Fruit fly (Drosophila melanogaster): ENCODE data around the gene CG3566.

The CG3566 gene

dm6 chrX:6305317-6305716 is 28.8 kb upstream of the CG3566 start:
- TF ChIP-seq bab1 (GFP tag; optimal IDR thresholded peaks at IDR 0.05), result no peak
- TF ChIP-seq Clk (GFP tag; optimal IDR thresholded peaks at IDR 0.05), result no peak
- TF ChIP-seq CG12768 (GFP tag; optimal IDR thresholded peaks at IDR 0.05), result no peak
- TF ChIP-seq CG33017 (tag; optimal IDR thresholded peaks at IDR 0.05), result no peak

- TF ChIP-seq CG7101 (tag; optimal IDR thresholded peaks at IDR 0.05) (no peak), kay (GFP tag; ENCODE audit: borderline replicate concordance) (no peak), CG11617 (GFP tag; optimal IDR thresholded peaks at IDR 0.05) (no peak), toe (GFP tag; optimal IDR thresholded peaks at IDR 0.05) (no peak), CG33017 (tag; optimal IDR thresholded peaks at IDR 0.05) (no peak), Hr96 (GFP tag; optimal IDR thresholded peaks at IDR 0.05) (no peak), CG1620 (GFP tag; optimal IDR thresholded peaks at IDR 0.05) (no peak), CG5204 (GFP tag; optimal IDR thresholded peaks at IDR 0.05) (no peak), cnc (optimal IDR thresholded peaks at IDR 0.05) (no peak), cic (GFP tag; optimal IDR thresholded peaks at IDR 0.05) (no peak), pad (GFP tag; optimal IDR thresholded peaks at IDR 0.05) (no peak), CG12768 (GFP tag; optimal IDR thresholded peaks at IDR 0.05) (no peak), CG7045 (GFP tag; optimal IDR thresholded peaks at IDR 0.05) (no peak)
Measured at dm6 chrX:6304203-6304602, 27.7 kb upstream of the CG3566 start.

dm6 chrX:6303675-6304074 is 27.2 kb upstream of the CG3566 start, which contains the start of gene CG3823:
Gene CG3823 (plus strand): TSS chrX:6303975.
- TF ChIP-seq CG12768 (GFP tag; optimal IDR thresholded peaks at IDR 0.05) (no peak), tj (GFP tag; optimal IDR thresholded peaks at IDR 0.05) (peak; percentile 65)

- TF ChIP-seq bab1 (GFP tag; optimal IDR thresholded peaks at IDR 0.05) (no peak), CG12768 (GFP tag; optimal IDR thresholded peaks at IDR 0.05) (no peak), tj (GFP tag; optimal IDR thresholded peaks at IDR 0.05) (no peak), cic (GFP tag; optimal IDR thresholded peaks at IDR 0.05) (no peak), CG7045 (GFP tag; optimal IDR thresholded peaks at IDR 0.05) (no peak), pad (GFP tag; optimal IDR thresholded peaks at IDR 0.05) (no peak), CG33017 (tag; optimal IDR thresholded peaks at IDR 0.05) (no peak), CG7101 (tag; optimal IDR thresholded peaks at IDR 0.05) (no peak)
Measured at dm6 chrX:6303196-6303595, 26.7 kb upstream of the CG3566 start.

- TF ChIP-seq pad (GFP tag; optimal IDR thresholded peaks at IDR 0.05) (no peak), bab1 (GFP tag; optimal IDR thresholded peaks at IDR 0.05) (peak; percentile 8)
Measured at dm6 chrX:6301052-6301451, 24.5 kb upstream of the CG3566 start, which contains the start of gene CG12219. Gene CG12219 (minus strand): TSS chrX:6301285.

dm6 chrX:6295129-6295539 is 18.6 kb upstream of the CG3566 start, which contains the start of the genes CG15891 and CG3815:
Gene CG15891 (minus strand): TSS chrX:6295345.
Gene CG3815 (plus strand): TSS chrX:6295389.
- no peak for TF ChIP-seq Hr96 (GFP tag; optimal IDR thresholded peaks at IDR 0.05)
- TF ChIP-seq tj (GFP tag; optimal IDR thresholded peaks at IDR 0.05), result peak; percentile 34
- TF ChIP-seq CG5204 (GFP tag; optimal IDR thresholded peaks at IDR 0.05), result no peak
- TF ChIP-seq Clk (GFP tag; optimal IDR thresholded peaks at IDR 0.05), result no peak
- peak; percentile 69 for TF ChIP-seq CG7101 (tag; optimal IDR thresholded peaks at IDR 0.05)
- TF ChIP-seq CG33017 (tag; optimal IDR thresholded peaks at IDR 0.05), result peak; percentile 9
- TF ChIP-seq pad (GFP tag; optimal IDR thresholded peaks at IDR 0.05), result peak; percentile 59
- peak; percentile 73 for TF ChIP-seq bab1 (GFP tag; optimal IDR thresholded peaks at IDR 0.05)
- TF ChIP-seq cnc (optimal IDR thresholded peaks at IDR 0.05), result no peak
- TF ChIP-seq ovo (GFP tag; optimal IDR thresholded peaks at IDR 0.05), result no peak
- peak; percentile 38 for TF ChIP-seq Crg-1 (GFP tag; optimal IDR thresholded peaks at IDR 0.05)
- no peak for TF ChIP-seq CG7045 (GFP tag; optimal IDR thresholded peaks at IDR 0.05)
- peak; percentile 39 for TF ChIP-seq Mnt (GFP tag; optimal IDR thresholded peaks at IDR 0.05)
- no peak for TF ChIP-seq kay (GFP tag; ENCODE audit: borderline replicate concordance)
- TF ChIP-seq CG14711 (tag; optimal IDR thresholded peaks at IDR 0.05), result peak; percentile 60
- TF ChIP-seq cic (GFP tag; optimal IDR thresholded peaks at IDR 0.05), result no peak
- TF ChIP-seq CG11617 (GFP tag; optimal IDR thresholded peaks at IDR 0.05), result peak; percentile 69
- TF ChIP-seq CG12768 (GFP tag; optimal IDR thresholded peaks at IDR 0.05), result peak; percentile 21
- peak; percentile 53 for TF ChIP-seq CG1620 (GFP tag; optimal IDR thresholded peaks at IDR 0.05)
- no peak for TF ChIP-seq toe (GFP tag; optimal IDR thresholded peaks at IDR 0.05)

- TF ChIP-seq CG7101 (tag; optimal IDR thresholded peaks at IDR 0.05) (no peak), kay (GFP tag; ENCODE audit: borderline replicate concordance) (no peak)
Measured at dm6 chrX:6294243-6294642, 17.7 kb upstream of the CG3566 start, which contains the start of gene CG15892. Gene CG15892 (minus strand): TSS chrX:6294343.

- TF ChIP-seq bab1 (GFP tag; optimal IDR thresholded peaks at IDR 0.05) (peak; percentile 58), CG1620 (GFP tag; optimal IDR thresholded peaks at IDR 0.05) (peak; percentile 26), CG7045 (GFP tag; optimal IDR thresholded peaks at IDR 0.05) (no peak), tj (GFP tag; optimal IDR thresholded peaks at IDR 0.05) (peak; percentile 63), CG14711 (tag; optimal IDR thresholded peaks at IDR 0.05) (no peak), Clk (GFP tag; optimal IDR thresholded peaks at IDR 0.05) (no peak), Mnt (GFP tag; optimal IDR thresholded peaks at IDR 0.05) (peak; percentile 23), cnc (optimal IDR thresholded peaks at IDR 0.05) (peak in 1 of 2 experiments; percentile 71)
Measured at dm6 chrX:6291083-6291699, 14.7 kb upstream of the CG3566 start, which contains the start of the genes Rpt4 and mldr. Gene Rpt4 (minus strand): TSS chrX:6291245. Gene mldr (plus strand): TSS chrX:6291303.
